Fruit fly (Drosophila melanogaster) whole organism, wandering third instar larva: ENCODE measurements around the gene tj.

Experiments used
- CG9705 ChIP-seq: fragments of 200-800 bp; sonication (Bioruptor generic); optimal IDR thresholded peaks from 2 replicates; lab custom pipeline; 2018; ENCODE audit warnings: missing biosample characterization, mild to moderate bottlenecking, missing genetic modification characterization
- Dfd ChIP-seq: fragments of >200 bp; optimal IDR thresholded peaks from 2 replicates; lab custom pipeline; 2017; ENCODE audit warnings: missing biosample characterization, missing genetic modification characterization
- Dif ChIP-seq: fragments of 200-275, 200-300 bp; sonication (Bioruptor generic); optimal IDR thresholded peaks from 2 replicates; lab custom pipeline; 2018; ENCODE audit warnings: missing biosample characterization, missing genetic modification characterization; ENCODE audit not compliant: partially characterized antibody
- HLH106 ChIP-seq: fragments of 200-800 bp; optimal IDR thresholded peaks from 3 replicates; lab custom pipeline; 2019; ENCODE audit warnings: missing biosample characterization, mild to moderate bottlenecking, missing genetic modification characterization, moderate library complexity
- Hnf4 ChIP-seq: fragments of 200-800 bp; sonication (Bioruptor generic); optimal IDR thresholded peaks from 2 replicates; lab custom pipeline; 2016; ENCODE audit warnings: missing biosample characterization, mild to moderate bottlenecking, missing genetic modification characterization
- Hr78 ChIP-seq: fragments of >200 bp; optimal IDR thresholded peaks from 2 replicates; lab custom pipeline; 2017; ENCODE audit warnings: missing biosample characterization, missing genetic modification characterization
- Hr83 ChIP-seq: fragments of 200-300 bp; sonication (Bioruptor generic); optimal IDR thresholded peaks from 2 replicates; lab custom pipeline; 2016; ENCODE audit warnings: missing biosample characterization, mild to moderate bottlenecking, missing genetic modification characterization, moderate library complexity; ENCODE audit not compliant: poor library complexity, severe bottlenecking
- Mio ChIP-seq: sonication (Bioruptor generic); optimal IDR thresholded peaks from 2 replicates; lab custom pipeline; 2016; ENCODE audit warnings: missing biosample characterization, missing genetic modification characterization
- Myc ChIP-seq: fragments of >200 bp; optimal IDR thresholded peaks from 2 replicates; lab custom pipeline; 2017
- N ChIP-seq: fragments of >200 bp; optimal IDR thresholded peaks from 2 replicates; lab custom pipeline; 2018; ENCODE audit warnings: missing biosample characterization, missing external identifiers, missing genetic modification characterization
- OdsH ChIP-seq: fragments of 200-800 bp; sonication (Bioruptor generic); optimal IDR thresholded peaks from 2 replicates; lab custom pipeline; 2016; ENCODE audit warnings: missing biosample characterization, mild to moderate bottlenecking, missing genetic modification characterization
- Sp1 ChIP-seq: fragments of 200-800 bp; sonication (Bioruptor generic); optimal IDR thresholded peaks from 3 replicates; lab custom pipeline; 2019; ENCODE audit warnings: missing biosample characterization, mild to moderate bottlenecking, missing genetic modification characterization, moderate library complexity
- Vsx2 ChIP-seq: fragments of 200-300, 225-300 bp; sonication (Bioruptor generic); optimal IDR thresholded peaks from 2 replicates; lab custom pipeline; 2018; ENCODE audit warnings: missing biosample characterization, missing genetic modification characterization; ENCODE audit not compliant: partially characterized antibody
- br ChIP-seq: fragments of 200-800 bp; sonication (Bioruptor generic); optimal IDR thresholded peaks from 2 replicates; lab custom pipeline; 2016; ENCODE audit warnings: missing biosample characterization, missing genetic modification characterization
- brk ChIP-seq: fragments of 200-800 bp; sonication (Bioruptor generic); optimal IDR thresholded peaks from 2 replicates; lab custom pipeline; 2016; ENCODE audit warnings: missing biosample characterization, mild to moderate bottlenecking, missing genetic modification characterization
- dl ChIP-seq, 2 experiments: fragments of 175-275, 200-275 bp in 1 of 2; fragments of 200-275 bp in 1 of 2; sonication (Bioruptor generic); optimal IDR thresholded peaks; lab custom pipeline; 2018; ENCODE audit warnings: mild to moderate bottlenecking in 2 of 2, missing biosample characterization in 2 of 2, missing genetic modification characterization in 2 of 2, moderate library complexity in 2 of 2; ENCODE audit not compliant: partially characterized antibody in 2 of 2, insufficient read depth in 1 of 2
- dsf ChIP-seq: sonication (Bioruptor generic); optimal IDR thresholded peaks from 2 replicates; lab custom pipeline; 2016; ENCODE audit warnings: missing biosample characterization, missing genetic modification characterization, borderline replicate concordance
- foxo ChIP-seq, 2 experiments: fragments of 200-800 bp; sonication (Bioruptor generic); optimal IDR thresholded peaks; 2 replicates in 1 of 2; 3 replicates in 1 of 2; lab custom pipeline; 2016 to 2017; ENCODE audit warnings: missing biosample characterization in 2 of 2, missing genetic modification characterization in 2 of 2
- fru ChIP-seq: fragments of 200-800 bp; sonication (Bioruptor generic); optimal IDR thresholded peaks from 3 replicates; lab custom pipeline; 2016; ENCODE audit warnings: missing biosample characterization, mild to moderate bottlenecking, missing genetic modification characterization
- h ChIP-seq: fragments of 200-800 bp; sonication (Bioruptor generic); optimal IDR thresholded peaks from 3 replicates; lab custom pipeline; 2016; ENCODE audit warnings: missing biosample characterization, mild to moderate bottlenecking, missing genetic modification characterization
- jim ChIP-seq: fragments of 175-275, 200-325 bp; sonication (Bioruptor generic); optimal IDR thresholded peaks from 2 replicates; lab custom pipeline; 2016; ENCODE audit warnings: missing biosample characterization, mild to moderate bottlenecking, missing genetic modification characterization
- lola ChIP-seq: fragments of >200 bp; optimal IDR thresholded peaks from 2 replicates; lab custom pipeline; 2017; ENCODE audit warnings: missing biosample characterization, missing genetic modification characterization
- psq ChIP-seq: fragments of 200-800 bp; sonication (Bioruptor generic); optimal IDR thresholded peaks from 3 replicates; lab custom pipeline; 2017; ENCODE audit warnings: missing biosample characterization, mild to moderate bottlenecking, missing genetic modification characterization, moderate library complexity
- rgr ChIP-seq: fragments of 200-800 bp; sonication (Bioruptor generic); optimal IDR thresholded peaks from 3 replicates; lab custom pipeline; 2016; ENCODE audit warnings: missing biosample characterization, mild to moderate bottlenecking, missing genetic modification characterization
- sv ChIP-seq: fragments of 200-800 bp; sonication (Bioruptor generic); optimal IDR thresholded peaks from 3 replicates; lab custom pipeline; 2016; ENCODE audit warnings: missing biosample characterization, missing genetic modification characterization
- woc ChIP-seq: sonication (Bioruptor generic); optimal IDR thresholded peaks from 2 replicates; lab custom pipeline; 2016; ENCODE audit warnings: missing biosample characterization, mild to moderate bottlenecking, missing genetic modification characterization

The tj gene

DNA sequence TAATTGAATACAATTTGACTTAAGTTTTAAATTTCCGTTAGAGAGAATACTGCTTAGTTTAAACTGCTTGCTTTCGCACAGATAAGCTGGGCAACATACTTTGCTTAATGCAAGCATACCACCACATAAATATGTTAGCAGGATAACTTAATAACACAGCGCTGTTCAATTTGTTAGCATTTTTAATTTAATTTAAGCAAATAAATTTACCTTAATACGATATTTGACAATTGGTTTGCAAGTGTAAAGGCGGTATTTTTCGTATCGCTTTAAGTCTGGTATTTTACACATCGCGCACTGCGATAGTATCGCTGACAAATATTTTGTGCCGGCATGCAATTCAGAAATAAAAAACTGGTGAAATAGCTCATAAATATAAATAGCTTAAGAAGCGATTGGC, 33.7 kb upstream of the tj start, which contains the start of gene RtcB:
RtcB (plus strand) TSS at position 301 of the 400 bp plus-strand sequence.
- TF ChIP-seq woc, result no peak
- TF ChIP-seq CG9705 (GFP tag; lab: Kevin White, UChicago), result no peak
- TF ChIP-seq psq (GFP tag; lab: Kevin White, UChicago), result no peak
- peak; percentile 64 for TF ChIP-seq rgr
- TF ChIP-seq Myc (lab: Kevin White, UChicago), result peak; percentile 57
- peak; percentile 23 for TF ChIP-seq N (GFP tag; lab: Kevin White, UChicago)
- TF ChIP-seq h (GFP tag; lab: Kevin White, UChicago), result peak; percentile 5
- no peak for TF ChIP-seq Hr83

dm6 chr2L:19432424-19433015, 31.5 kb upstream of the tj start, which contains the start of gene Rab9:
TSS of gene Rab9 (plus strand) at chr2L:19432574.
- no peak for TF ChIP-seq fru (GFP tag; lab: Kevin White, UChicago)
- TF ChIP-seq foxo (GFP tag; optimal IDR thresholded peaks at IDR 0.05; lab: Kevin White, UChicago), result no peak
- no peak for TF ChIP-seq Hnf4
- TF ChIP-seq h (GFP tag; lab: Kevin White, UChicago), result no peak

DNA sequence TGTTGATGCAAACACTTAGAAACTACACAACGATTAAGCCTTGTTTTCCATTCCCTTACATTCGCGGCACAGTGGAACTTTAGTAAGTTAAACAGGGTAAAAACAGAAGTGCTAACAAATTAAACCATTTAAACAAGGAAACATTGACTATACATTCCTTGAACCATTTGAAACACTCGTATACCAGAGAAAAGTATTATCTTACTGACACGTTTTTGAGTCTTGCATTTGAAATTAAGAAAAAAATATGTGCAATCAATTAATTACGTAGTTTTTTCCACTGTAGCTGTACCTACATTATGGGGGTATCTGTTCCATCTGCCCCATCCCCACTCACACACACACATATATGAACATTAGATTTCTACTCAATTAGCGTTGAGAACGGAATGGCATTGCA, 30.8 kb upstream of the tj start:
- TF ChIP-seq Sp1 (GFP tag; lab: Kevin White, UChicago) (no peak), h (GFP tag; lab: Kevin White, UChicago) (peak; percentile 18), woc (peak; percentile 17), Hr78 (no peak)

DNA sequence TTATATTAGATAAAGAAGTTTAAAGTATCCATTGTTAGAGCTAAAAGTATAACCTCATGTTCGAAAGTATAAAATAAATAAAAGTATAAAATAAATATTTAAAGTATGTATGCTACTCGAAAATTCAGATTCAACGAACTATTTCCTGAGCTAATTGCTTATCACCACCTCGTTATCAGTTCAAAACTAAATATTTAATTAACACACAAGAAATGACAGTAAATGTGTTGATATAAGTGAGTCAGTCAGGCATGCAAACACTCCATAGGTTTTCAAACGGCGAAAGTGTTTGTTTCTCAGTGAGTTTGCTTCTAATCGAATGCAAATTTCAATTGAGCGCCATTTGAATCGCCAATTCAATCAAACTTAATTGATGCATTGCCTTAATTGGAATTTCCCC, 29.8 kb upstream of the tj start:
- TF ChIP-seq OdsH, result peak; percentile 18
- TF ChIP-seq h (GFP tag; lab: Kevin White, UChicago), result peak; percentile 14
- TF ChIP-seq sv (GFP tag; lab: Kevin White, UChicago), result no peak
- TF ChIP-seq jim, result no peak
- peak; percentile 23 for TF ChIP-seq Hr83
- no peak for TF ChIP-seq Hnf4
- TF ChIP-seq Dfd, result no peak
- no peak for TF ChIP-seq CG9705 (GFP tag; lab: Kevin White, UChicago)
- TF ChIP-seq lola (GFP tag; lab: Kevin White, UChicago), result no peak

DNA sequence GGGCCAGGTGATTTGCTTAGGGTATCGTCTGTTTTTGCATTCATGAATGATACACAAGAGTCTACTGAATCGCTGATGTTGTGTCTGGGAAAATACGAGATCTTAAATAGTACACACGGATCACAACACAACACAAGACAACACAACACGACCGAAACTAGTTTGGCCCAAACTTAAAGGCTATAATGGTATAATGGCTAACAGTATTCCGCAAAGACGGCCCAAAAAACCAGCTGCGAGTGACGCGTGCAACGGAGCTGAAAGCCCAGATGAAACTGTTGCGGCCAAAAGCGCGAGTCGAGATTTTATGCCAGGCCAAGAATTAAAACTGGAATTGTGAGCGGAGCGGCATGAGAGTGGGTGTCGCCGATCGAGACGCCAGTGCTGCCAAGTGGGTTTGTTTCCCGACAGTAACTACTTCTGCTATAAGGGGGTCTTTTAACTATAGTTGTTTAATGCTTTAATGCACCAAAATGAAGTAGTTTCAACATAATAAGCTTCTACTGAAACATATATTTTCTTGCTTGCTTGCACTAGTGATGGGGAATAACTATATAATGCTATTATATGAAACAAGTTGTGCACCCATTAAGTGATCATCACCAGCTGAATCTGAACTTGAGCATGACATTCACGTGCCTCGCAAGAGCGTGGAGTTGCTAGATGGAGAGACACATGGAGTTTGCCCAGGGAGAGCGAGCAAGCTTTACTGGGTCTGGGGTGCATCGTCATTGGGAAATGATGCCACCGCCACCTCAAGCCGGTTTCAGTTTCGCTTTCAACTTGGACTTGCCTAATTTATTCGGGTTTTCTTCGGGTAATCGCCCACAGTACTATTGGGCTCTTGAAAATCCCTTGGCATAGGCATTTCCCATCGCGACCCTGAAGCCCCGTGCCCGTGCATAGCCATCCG, 25.1 kb upstream of the tj start:
- TF ChIP-seq Myc (lab: Kevin White, UChicago) (peak; percentile 86), lola (GFP tag; lab: Kevin White, UChicago) (no peak), Hr83 (no peak), Mio (GFP tag; lab: Kevin White, UChicago) (no peak), dl (GFP tag; optimal IDR thresholded peaks at IDR 0.05; lab: Kevin White, UChicago; ENCODE audit: insufficient read depth in 1 of 2, partially characterized antibody in 2 of 2) (peak in 1 of 2 experiments; percentile 30), Hr78 (no peak), HLH106 (peak; percentile 44), dsf (no peak), sv (GFP tag; lab: Kevin White, UChicago) (no peak), OdsH (no peak), Dif (GFP tag; lab: Kevin White, UChicago) (peak; percentile 40), Sp1 (GFP tag; lab: Kevin White, UChicago) (peak; percentile 37), CG9705 (GFP tag; lab: Kevin White, UChicago) (no peak), foxo (GFP tag; optimal IDR thresholded peaks at IDR 0.05; lab: Kevin White, UChicago) (peak in 1 of 2 experiments; percentile 32), h (GFP tag; lab: Kevin White, UChicago) (peak; percentile 21), woc (peak; percentile 80), brk (no peak), fru (GFP tag; lab: Kevin White, UChicago) (peak; percentile 43), br (GFP tag; lab: Kevin White, UChicago) (peak; percentile 37), rgr (peak; percentile 2), Vsx2 (peak; percentile 5)
- TF ChIP-seq, all 38 proteins: peak for 12
